Worm (Caenorhabditis elegans): ENCODE data around the gene plk-1.

plk-1 gene

DNA sequence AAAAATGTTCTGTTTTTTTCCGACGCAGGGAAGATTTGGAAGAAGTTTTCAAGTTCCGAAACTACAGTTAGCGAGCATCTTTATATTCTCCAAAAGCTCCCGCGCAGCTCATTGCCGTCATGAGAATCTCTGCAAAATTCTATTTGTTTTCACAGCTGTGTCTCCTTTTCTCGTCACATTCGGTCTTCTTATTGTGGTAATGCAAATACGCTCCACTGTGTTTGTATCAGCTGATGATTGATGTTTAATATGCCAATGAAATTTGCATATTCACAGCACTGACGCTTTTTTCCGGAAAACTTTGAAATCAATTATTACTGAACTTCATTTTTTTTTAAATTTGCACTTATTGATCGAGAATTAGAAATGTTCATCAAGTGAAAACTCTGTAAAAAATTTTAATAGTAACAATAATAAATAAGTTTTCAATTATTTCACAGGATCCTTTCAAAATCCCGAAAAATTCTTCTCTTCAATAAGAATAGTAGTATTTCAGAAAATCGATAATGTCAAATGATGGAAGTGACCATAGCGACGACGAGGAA is 8.0 kb upstream of the plk-1 start, which contains the start of gene K06H7.2:
Gene K06H7.2, plus strand, starts transcription at position 495 of the 545 bp plus-strand sequence.
- TF ChIP-seq hlh-30 (tag; optimal IDR thresholded peaks at IDR 0.05; ENCODE audit: insufficient read depth) = peak; percentile 94
- 0 out of 2 replicates have a peak, but pooled peaks have one; percentile 25 for TF ChIP-seq hmg-1.1 (GFP tag; IDR thresholded peaks at IDR 0.05)
- TF ChIP-seq fkh-10 (GFP tag; optimal IDR thresholded peaks at IDR 0.05) = peak; percentile 32
- no peak for TF ChIP-seq hif-1 (tag; optimal IDR thresholded peaks at IDR 0.05)
- peak; percentile 18 to 90 for TF ChIP-seq lsy-2 (tag; optimal IDR thresholded peaks at IDR 0.05)
- TF ChIP-seq nhr-28 (tag; optimal IDR thresholded peaks at IDR 0.05) = peak; percentile 43
- TF ChIP-seq mes-2 (tag; optimal IDR thresholded peaks at IDR 0.05; ENCODE audit: poor library complexity, severe bottlenecking) = peak; percentile 72
- no peak for TF ChIP-seq egl-43 (GFP tag; IDR thresholded peaks at IDR 0.05)
- TF ChIP-seq T20F7.1 (GFP tag; optimal IDR thresholded peaks at IDR 0.05) = peak; percentile 39
- TF ChIP-seq dve-1 (tag; optimal IDR thresholded peaks at IDR 0.05; ENCODE audit: insufficient read depth) = peak; percentile 63
- TF ChIP-seq rbr-2 (tag; optimal IDR thresholded peaks at IDR 0.05) = peak; percentile 35
- TF ChIP-seq hlh-11 (tag; optimal IDR thresholded peaks at IDR 0.05) = peak; percentile 89
- 0 out of 2 replicates have a peak, but pooled peaks have one; percentile 16 for TF ChIP-seq dmd-6 (GFP tag; IDR thresholded peaks at IDR 0.05)
- peak; percentile 50 for TF ChIP-seq nhr-6 (tag; optimal IDR thresholded peaks at IDR 0.05)
- TF ChIP-seq pqm-1 (tag; optimal IDR thresholded peaks at IDR 0.05) = peak; percentile 31
- no peak for TF ChIP-seq daf-16 (GFP tag; optimal IDR thresholded peaks at IDR 0.05)
- peak; percentile 9 for TF ChIP-seq daf-16 (tag; optimal IDR thresholded peaks at IDR 0.05)
- peak; percentile 72 for TF ChIP-seq mep-1 (tag; optimal IDR thresholded peaks at IDR 0.05)
- no peak for TF ChIP-seq pha-4 (GFP tag; IDR thresholded peaks at IDR 0.05)
- TF ChIP-seq pha-4 (tag; optimal IDR thresholded peaks at IDR 0.05) = peak; percentile 20
- TF ChIP-seq lin-38 (GFP tag; IDR thresholded peaks at IDR 0.05) = peak; percentile 87
- TF ChIP-seq php-3 (GFP tag; IDR thresholded peaks at IDR 0.05) = no peak
- no peak for TF ChIP-seq nhr-42 (GFP tag; IDR thresholded peaks at IDR 0.05)
- no peak for TF ChIP-seq tra-1 (GFP tag; IDR thresholded peaks at IDR 0.05)
- no peak for TF ChIP-seq ama-1 (optimal IDR thresholded peaks at IDR 0.05)
- no peak for TF ChIP-seq lin-39 (tag; optimal IDR thresholded peaks at IDR 0.05)
- peak; percentile 58 for TF ChIP-seq dpl-1 (GFP tag; optimal IDR thresholded peaks at IDR 0.05)
- no peak for TF ChIP-seq zip-11 (GFP tag; IDR thresholded peaks at IDR 0.05)
- peak; percentile 57 for TF ChIP-seq aha-1 (tag)
- TF ChIP-seq nhr-77 (tag; optimal IDR thresholded peaks at IDR 0.05) = peak; percentile 70
- TF ChIP-seq lin-13 (GFP tag; optimal IDR thresholded peaks at IDR 0.05) = no peak
- no peak for TF ChIP-seq spr-1 (tag; optimal IDR thresholded peaks at IDR 0.05)
- no peak for TF ChIP-seq zfp-3 (GFP tag; conservative IDR thresholded peaks at IDR 0.05)

ce11 chrIII:8098116-8098515 is 3.0 kb upstream of the plk-1 start, which contains the start of gene K06H7.8:
Gene K06H7.8, minus strand, starts transcription at chrIII:8098216.
- TF ChIP-seq nhr-28 (tag; optimal IDR thresholded peaks at IDR 0.05) (no peak), lin-29 (GFP tag; IDR thresholded peaks at IDR 0.05) (no peak), unc-62 (GFP tag; optimal IDR thresholded peaks at IDR 0.05 in 1 of 2) (no peak), unc-62 (tag; optimal IDR thresholded peaks at IDR 0.05) (no peak), ceh-44 (GFP tag; IDR thresholded peaks at IDR 0.05) (no peak)

DNA sequence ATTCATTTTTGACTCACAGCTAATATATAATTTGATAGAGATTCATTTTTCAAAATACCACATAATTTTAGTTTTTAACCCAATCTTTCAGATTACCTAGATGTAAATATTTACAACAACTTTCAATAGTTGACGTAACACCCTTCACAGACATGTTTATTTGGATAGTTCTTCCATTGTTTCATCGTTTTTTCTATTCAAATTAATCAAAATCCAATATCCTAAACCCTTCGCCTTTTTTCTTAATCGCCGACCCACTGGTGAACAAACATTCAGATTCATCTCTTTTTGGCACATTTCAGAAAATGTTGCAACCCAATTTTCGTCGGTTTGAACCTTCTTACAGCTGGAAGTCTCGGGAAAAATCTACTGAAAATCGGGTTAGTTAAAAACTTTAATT is 2.1 kb upstream of the plk-1 start, which contains the start of gene K06H7.1:
Gene K06H7.1, plus strand, starts transcription at position 301 of the 400 bp plus-strand sequence.
- no peak for TF ChIP-seq mdt-29 (GFP tag; IDR thresholded peaks at IDR 0.05)
- TF ChIP-seq Y5F2A.4 (GFP tag; optimal IDR thresholded peaks at IDR 0.05) = no peak
- TF ChIP-seq ceh-62 (tag; optimal IDR thresholded peaks at IDR 0.05) = no peak
- TF ChIP-seq R02D3.7 (tag; optimal IDR thresholded peaks at IDR 0.05) = no peak

Data from whole organism, L4 larva.